Fruit fly (Drosophila melanogaster) whole organism, prepupa: ENCODE results near the gene Tbcd.
A peak's percentile ranks its signal among the peaks of the same experiment; 100 is the strongest.

Experiments
- CG10669 ChIP-seq: fragments of 200-800 bp; sonication (Bioruptor generic); optimal IDR thresholded peaks from 3 replicates; lab custom pipeline; 2018; ENCODE audit warnings: missing biosample characterization, mild to moderate bottlenecking, missing genetic modification characterization, moderate library complexity
- CG11902 ChIP-seq: fragments of 200-800 bp; sonication (Bioruptor generic); optimal IDR thresholded peaks from 3 replicates; lab custom pipeline; 2016; ENCODE audit warnings: missing biosample characterization, missing genetic modification characterization
- CG16779 ChIP-seq: fragments of 200-800 bp; sonication (Bioruptor generic); optimal IDR thresholded peaks from 3 replicates; lab custom pipeline; 2017; ENCODE audit warnings: missing biosample characterization, mild to moderate bottlenecking, missing genetic modification characterization
- CG3919 ChIP-seq: fragments of 200-800 bp; sonication (Bioruptor generic); optimal IDR thresholded peaks from 3 replicates; lab custom pipeline; 2016; ENCODE audit warnings: missing biosample characterization, missing genetic modification characterization
- Gug ChIP-seq: fragments of 200-800 bp; sonication (Bioruptor generic); IDR thresholded peaks from 2 replicates; pipeline ENCODE4 v1.3.6; 2022; ENCODE audit warnings: missing biosample characterization, missing genetic modification characterization
- acj6 ChIP-seq: fragments of 200-800 bp; sonication (Bioruptor generic); optimal IDR thresholded peaks from 3 replicates; lab custom pipeline; 2016; ENCODE audit warnings: missing biosample characterization, missing genetic modification characterization
- esn ChIP-seq: fragments of 200-800 bp; sonication (Bioruptor generic); optimal IDR thresholded peaks from 2 replicates; lab custom pipeline; 2016; ENCODE audit warnings: missing biosample characterization, mild to moderate bottlenecking, missing genetic modification characterization, moderate library complexity

DNA sequence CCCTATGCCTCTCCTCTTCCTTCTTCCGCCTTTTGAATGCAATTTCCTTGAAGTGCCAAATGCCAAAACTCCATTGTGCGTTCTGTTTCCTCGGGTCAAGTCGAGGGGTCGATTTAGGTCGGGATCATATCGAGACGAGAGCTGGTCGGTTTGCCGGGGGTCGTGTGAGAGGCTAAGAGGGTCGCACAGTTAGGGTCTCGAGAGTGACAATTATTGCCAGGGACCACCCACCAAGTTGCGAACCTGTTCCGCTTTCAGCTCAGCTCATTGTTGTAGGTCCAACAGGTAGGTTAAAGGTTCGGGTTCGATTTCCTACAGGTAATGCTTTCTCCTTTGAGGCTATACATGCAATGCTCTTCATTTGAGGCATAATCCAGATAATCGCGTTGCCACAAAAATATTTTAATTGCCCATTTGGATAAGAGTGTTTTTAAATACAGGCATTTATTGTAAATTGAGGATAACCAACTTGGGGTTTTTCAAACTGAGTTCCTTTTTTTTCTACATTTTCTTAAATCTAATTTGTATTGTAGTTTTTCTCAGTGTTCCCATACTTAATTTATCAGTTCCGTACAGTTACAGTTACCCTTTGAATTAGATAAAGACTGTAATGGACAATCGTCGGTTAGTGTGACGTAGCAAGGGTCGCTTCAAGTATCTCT is 25.3 kb downstream of the Tbcd start:
- TF ChIP-seq CG10669 (GFP tag; lab: Kevin White, UChicago) (no peak), CG16779 (tag; lab: Kevin White, UChicago) (no peak), acj6 (GFP tag; lab: Kevin White, UChicago) (peak; percentile 25), esn (no peak), Gug (GFP tag; lab: Robert Waterston, UW) (no peak), CG11902 (GFP tag; lab: Kevin White, UChicago) (no peak), CG3919 (GFP tag; lab: Kevin White, UChicago) (no peak)
